Fruit fly (Drosophila melanogaster) ovary, adult (tissue): Measurements from ENCODE around the gene bon.
A peak's percentile ranks its signal among the peaks of the same experiment; 100 is the strongest.

ENCODE experiments used
- CG17801 ChIP-seq: fragments of 200-800 bp; optimal IDR thresholded peaks from 2 replicates; lab custom pipeline; 2019; ENCODE audit warnings: missing biosample characterization, mild to moderate bottlenecking, missing genetic modification characterization, moderate library complexity; ENCODE audit not compliant: partially characterized antibody

bon gene

dm6 chr3R:20573326-20573725 is 19.6 kb upstream of the bon start:
- no peak for TF ChIP-seq CG17801 (GFP tag; lab: Kevin White, UChicago)

dm6 chr3R:20574535-20574980 is 18.4 kb upstream of the bon start:
- TF ChIP-seq CG17801 (GFP tag; lab: Kevin White, UChicago) = peak; percentile 70

dm6 chr3R:20576789-20577188 is 16.1 kb upstream of the bon start, which contains the start of the genes TFAM and CG5412:
Gene TFAM, minus strand, starts transcription at chr3R:20577010.
Gene CG5412, plus strand, starts transcription at chr3R:20577053.
- TF ChIP-seq CG17801 (GFP tag; lab: Kevin White, UChicago) = no peak

- peak; percentile 88 for TF ChIP-seq CG17801 (GFP tag; lab: Kevin White, UChicago)
These were observed 13.1 kb upstream of the bon start, which contains the start of the genes EloB and Srp14 for dm6 chr3R:20579816-20580215. Gene EloB, minus strand, starts transcription at chr3R:20579850. Gene Srp14, plus strand, starts transcription at chr3R:20580115.

dm6 chr3R:20581376-20581775 is 11.6 kb upstream of the bon start, which contains the start of gene CG34008:
Gene CG34008, minus strand, starts transcription at chr3R:20581522.
- TF ChIP-seq CG17801 (GFP tag; lab: Kevin White, UChicago) = no peak

dm6 chr3R:20585566-20585965 is 7.4 kb upstream of the bon start, which contains the start of gene CG16953:
Gene CG16953, minus strand, starts transcription at chr3R:20585833.
- TF ChIP-seq CG17801 (GFP tag; lab: Kevin White, UChicago) = peak; percentile 40

- no peak for TF ChIP-seq CG17801 (GFP tag; lab: Kevin White, UChicago)
These were observed 6.5 kb upstream of the bon start for dm6 chr3R:20586409-20586808.

dm6 chr3R:20587630-20588479 is 5.1 kb upstream of the bon start, which contains the start of gene Septin2:
Gene Septin2, minus strand, starts transcription at chr3R:20588356.
- TF ChIP-seq CG17801 (GFP tag; lab: Kevin White, UChicago) = peak; percentile 65

dm6 chr3R:20588480-20588785 is 4.5 kb upstream of the bon start, which contains the start of gene Srp72:
Gene Srp72, plus strand, starts transcription at chr3R:20588711.
- peak; percentile 67 for TF ChIP-seq CG17801 (GFP tag; lab: Kevin White, UChicago)

- TF ChIP-seq CG17801 (GFP tag; lab: Kevin White, UChicago) = no peak
These were observed 512 bp downstream of the bon start for dm6 chr3R:20593463-20593838.

- peak; percentile 89 for TF ChIP-seq CG17801 (GFP tag; lab: Kevin White, UChicago)
These were observed 1.5 kb downstream of the bon start for dm6 chr3R:20594194-20595144.

dm6 chr3R:20595145-20595812 is 2.3 kb downstream of the bon start:
- TF ChIP-seq CG17801 (GFP tag; lab: Kevin White, UChicago) = no peak

dm6 chr3R:20595901-20596300 is 3.0 kb downstream of the bon start:
- no peak for TF ChIP-seq CG17801 (GFP tag; lab: Kevin White, UChicago)

- no peak for TF ChIP-seq CG17801 (GFP tag; lab: Kevin White, UChicago)
These were observed 3.5 kb downstream of the bon start for dm6 chr3R:20596337-20596962.
